Fruit fly (Drosophila melanogaster): Measurements from ENCODE around the gene CG8219.
A peak's percentile ranks its signal among the peaks of the same experiment; 100 is the strongest.

Gene CG8219

DNA sequence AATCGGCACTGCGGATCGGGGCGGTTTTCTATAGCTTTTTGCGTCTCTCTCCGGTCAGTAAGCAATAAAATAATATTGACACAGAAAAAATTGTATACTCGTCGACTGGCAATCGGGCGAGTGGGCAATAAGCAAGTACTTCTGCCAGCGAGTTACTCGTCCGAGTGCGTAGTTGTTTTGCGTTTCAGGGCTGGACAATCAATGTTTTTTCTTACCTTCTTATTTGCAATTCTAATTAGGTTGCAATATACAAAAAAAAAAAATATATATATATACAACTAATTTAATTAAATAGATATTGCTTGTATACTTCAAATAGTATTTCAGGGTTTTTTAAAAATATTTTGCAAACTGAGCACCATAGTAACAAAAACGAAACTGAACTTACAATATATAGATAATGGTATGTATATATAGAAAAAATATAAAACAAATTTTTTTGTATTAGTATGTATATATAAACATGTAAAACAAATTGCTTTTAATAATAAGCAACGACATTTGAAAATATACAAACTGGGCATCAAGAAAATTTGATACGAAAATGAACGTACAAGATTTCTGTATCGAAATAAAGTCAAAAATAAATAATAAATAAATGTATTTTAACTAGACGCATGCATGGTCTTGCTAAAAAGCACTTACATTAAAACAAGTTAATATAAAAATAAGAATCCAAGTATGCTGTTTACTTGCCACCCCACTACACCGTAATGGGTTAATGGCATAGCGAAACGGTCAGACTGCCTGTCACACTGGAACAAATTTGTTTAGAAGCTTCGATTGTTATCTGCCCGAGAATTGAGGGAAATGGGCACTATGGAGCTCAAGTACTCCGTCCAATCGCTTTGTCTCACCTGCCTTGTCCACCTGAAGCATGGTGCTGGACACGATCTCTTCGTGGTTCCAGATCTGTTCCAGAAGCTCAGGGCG, 11.0 kb upstream of the CG8219 start, which contains the start of the genes D19A and CG7386 (continued):
- TF ChIP-seq dpn (GFP tag; optimal IDR thresholded peaks at IDR 0.05), result peak; percentile 33 to 62
- no peak for TF ChIP-seq CG8359 (GFP tag; optimal IDR thresholded peaks at IDR 0.05; ENCODE audit: borderline replicate concordance)
- TF ChIP-seq Dll (GFP tag; IDR thresholded peaks at IDR 0.05; ENCODE audit: partially characterized antibody), result no peak
- no peak for TF ChIP-seq Spps (tag; optimal IDR thresholded peaks at IDR 0.05)
- TF ChIP-seq CG8281 (tag; optimal IDR thresholded peaks at IDR 0.05), result no peak
- TF ChIP-seq NC2β (GFP tag; optimal IDR thresholded peaks at IDR 0.05), result peak; percentile 31
- TF ChIP-seq Pdp1 (GFP tag; optimal IDR thresholded peaks at IDR 0.05), result peak; percentile 30 to 41
- no peak; the same call in 1 of the 2 replicates for TF ChIP-seq E2f2 (GFP tag; IDR thresholded peaks at IDR 0.05)
- peak; percentile 52 for TF ChIP-seq YL-1 (GFP tag; optimal IDR thresholded peaks at IDR 0.05)
- TF ChIP-seq exex (tag; optimal IDR thresholded peaks at IDR 0.05), result no peak
- peak; percentile 57 for TF ChIP-seq Ets97D (GFP tag; optimal IDR thresholded peaks at IDR 0.05)
- TF ChIP-seq CG34376 (GFP tag; optimal IDR thresholded peaks at IDR 0.05), result no peak
- peak; percentile 21 for TF ChIP-seq CG9437 (GFP tag; optimal IDR thresholded peaks at IDR 0.05)
- no peak for TF ChIP-seq CG15073 (GFP tag; optimal IDR thresholded peaks at IDR 0.05)
- no peak for TF ChIP-seq CG3995 (GFP tag; optimal IDR thresholded peaks at IDR 0.05)
- peak; percentile 30 for TF ChIP-seq CG7987 (GFP tag; optimal IDR thresholded peaks at IDR 0.05)
- no peak for TF ChIP-seq da (GFP tag; optimal IDR thresholded peaks at IDR 0.05)
- TF ChIP-seq CG10274 (GFP tag; optimal IDR thresholded peaks at IDR 0.05), result peak; percentile 41
- no peak for TF ChIP-seq fd64A (GFP tag; optimal IDR thresholded peaks at IDR 0.05)
- TF ChIP-seq Gsc (GFP tag; IDR thresholded peaks at IDR 0.05), result no peak
- peak; percentile 93 for TF ChIP-seq row (GFP tag; IDR thresholded peaks at IDR 0.05)
- TF ChIP-seq sob (GFP tag; IDR thresholded peaks at IDR 0.05), result peak; percentile 70
- no peak for TF ChIP-seq Deaf1 (tag; optimal IDR thresholded peaks at IDR 0.05)
- peak; percentile 49 for TF ChIP-seq slp2 (GFP tag; optimal IDR thresholded peaks at IDR 0.05)
- peak; percentile 58 for TF ChIP-seq Sox102F (GFP tag; optimal IDR thresholded peaks at IDR 0.05)
- TF ChIP-seq CTCF (GFP tag; optimal IDR thresholded peaks at IDR 0.05), result no peak
- TF ChIP-seq CG3281 (GFP tag; optimal IDR thresholded peaks at IDR 0.05), result peak; percentile 38
- TF ChIP-seq CG8765 (GFP tag; IDR thresholded peaks at IDR 0.05), result no peak
- TF ChIP-seq Hmr (GFP tag; optimal IDR thresholded peaks at IDR 0.05), result peak; percentile 53
- peak; percentile 78 for TF ChIP-seq MESR4 (GFP tag; optimal IDR thresholded peaks at IDR 0.05)
- 0 out of 2 replicates have a peak, but pooled peaks have one; percentile 33 for TF ChIP-seq toy (GFP tag; IDR thresholded peaks at IDR 0.05)
- TF ChIP-seq CG13287 (GFP tag; IDR thresholded peaks at IDR 0.05; ENCODE audit: partially characterized antibody), result peak; percentile 18; the same call in 1 of the 2 replicates
- TF ChIP-seq MTF-1 (GFP tag; optimal IDR thresholded peaks at IDR 0.05; ENCODE audit: borderline replicate concordance), result peak; percentile 8
- TF ChIP-seq bcd (GFP tag; optimal IDR thresholded peaks at IDR 0.05), result peak; percentile 34
- TF ChIP-seq Bgb (GFP tag; IDR thresholded peaks at IDR 0.05; ENCODE audit: partially characterized antibody), result peak; percentile 35; the same call in 1 of the 2 replicates
- TF ChIP-seq pum (GFP tag; optimal IDR thresholded peaks at IDR 0.05), result peak; percentile 28
- TF ChIP-seq Neu2 (GFP tag; optimal IDR thresholded peaks at IDR 0.05; ENCODE audit: borderline replicate concordance), result no peak
- TF ChIP-seq CG2199 (GFP tag; IDR thresholded peaks at IDR 0.05), result 0 out of 3 replicates have a peak, but pooled peaks have one; percentile 17
- TF ChIP-seq tna (GFP tag; IDR thresholded peaks at IDR 0.05; ENCODE audit: partially characterized antibody), result no peak
- no peak for TF ChIP-seq Bdp1 (GFP tag; optimal IDR thresholded peaks at IDR 0.05)
- 0 out of 2 replicates have a peak, but pooled peaks have one; percentile 17 for TF ChIP-seq sens-2 (GFP tag; IDR thresholded peaks at IDR 0.05)
- peak; percentile 47 for TF ChIP-seq CG14050 (GFP tag; IDR thresholded peaks at IDR 0.05)
- TF ChIP-seq nom (GFP tag; optimal IDR thresholded peaks at IDR 0.05), result peak; percentile 24
- peak; percentile 14; the same call in 1 of the 3 replicates for TF ChIP-seq croc (GFP tag; conservative IDR thresholded peaks at IDR 0.05)
- no peak for TF ChIP-seq peb (GFP tag; IDR thresholded peaks at IDR 0.05)
- no peak for TF ChIP-seq CG2202 (tag; optimal IDR thresholded peaks at IDR 0.05)
- TF ChIP-seq CG31365 (tag; optimal IDR thresholded peaks at IDR 0.05), result no peak
- peak; percentile 85 for TF ChIP-seq Rfx (GFP tag; IDR thresholded peaks at IDR 0.05)
